Worm (Caenorhabditis elegans): ENCODE results near the gene nspc-19.

Gene nspc-19

DNA sequence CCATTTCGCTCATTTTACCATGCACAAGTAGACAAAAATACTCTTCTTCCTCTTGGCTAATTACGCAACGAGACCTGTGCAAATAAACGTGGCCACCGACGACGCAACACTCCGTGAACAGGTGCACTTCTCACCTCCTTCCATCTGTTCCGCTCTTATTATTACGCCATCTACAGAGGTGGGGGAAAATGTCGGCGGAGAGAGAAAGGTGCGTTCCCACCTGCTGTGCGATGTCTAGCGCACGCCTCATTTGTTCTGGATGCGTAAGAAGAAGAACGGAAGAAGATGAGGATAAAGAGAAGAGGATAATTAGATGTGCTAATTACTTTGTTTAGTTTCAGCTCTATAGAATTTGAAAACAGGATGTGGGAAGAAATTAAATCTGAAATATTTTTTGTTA lies 42.0 kb upstream of the nspc-19 start:
- TF ChIP-seq ceh-58 (GFP tag; IDR thresholded peaks at IDR 0.05) (no peak), hmg-1.2 (GFP tag; IDR thresholded peaks at IDR 0.05) (no peak), ztf-25 (GFP tag; IDR thresholded peaks at IDR 0.05) (no peak), lir-1 (GFP tag; conservative IDR thresholded peaks at IDR 0.05) (no peak), ztf-26 (tag; optimal IDR thresholded peaks at IDR 0.05) (no peak), nhr-27 (tag; optimal IDR thresholded peaks at IDR 0.05) (no peak), tlf-1 (GFP tag; optimal IDR thresholded peaks at IDR 0.05) (no peak), let-526 (GFP tag; IDR thresholded peaks at IDR 0.05) (no peak)

DNA sequence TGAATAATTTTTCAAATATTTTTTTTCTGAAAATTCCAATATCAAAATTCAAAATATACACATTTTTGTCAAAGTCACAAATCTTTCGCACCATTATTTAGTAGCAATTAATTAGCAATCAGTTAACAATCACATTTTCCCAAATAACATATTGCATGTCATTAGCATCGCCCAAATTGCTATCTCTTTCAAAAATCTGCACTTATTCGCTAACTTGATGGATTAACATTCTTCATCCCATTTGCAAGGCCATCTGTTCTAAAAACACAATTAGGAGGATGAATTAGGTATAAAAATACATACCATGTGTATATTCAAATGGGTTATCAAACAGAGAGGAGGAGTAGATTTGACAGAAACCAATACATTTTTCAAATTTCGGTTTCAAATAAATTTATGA lies 41.2 kb upstream of the nspc-19 start:
- TF ChIP-seq tbx-9 (tag; optimal IDR thresholded peaks at IDR 0.05; ENCODE audit: borderline replicate concordance) (no peak), nhr-27 (tag; optimal IDR thresholded peaks at IDR 0.05) (no peak), F33H1.4 (GFP tag; IDR thresholded peaks at IDR 0.05) (no peak), ceh-79 (tag; optimal IDR thresholded peaks at IDR 0.05) (no peak), madf-8 (GFP tag; conservative IDR thresholded peaks at IDR 0.05) (no peak), B0336.3 (GFP tag; IDR thresholded peaks at IDR 0.05) (no peak), K11D2.4 (GFP tag; IDR thresholded peaks at IDR 0.05) (no peak), nhr-179 (tag; optimal IDR thresholded peaks at IDR 0.05) (no peak), ceh-100 (GFP tag; IDR thresholded peaks at IDR 0.05) (no peak), fkh-3 (tag; optimal IDR thresholded peaks at IDR 0.05) (no peak), F22D6.2 (tag; optimal IDR thresholded peaks at IDR 0.05) (no peak), ztf-22 (GFP tag; optimal IDR thresholded peaks at IDR 0.05) (no peak)

DNA sequence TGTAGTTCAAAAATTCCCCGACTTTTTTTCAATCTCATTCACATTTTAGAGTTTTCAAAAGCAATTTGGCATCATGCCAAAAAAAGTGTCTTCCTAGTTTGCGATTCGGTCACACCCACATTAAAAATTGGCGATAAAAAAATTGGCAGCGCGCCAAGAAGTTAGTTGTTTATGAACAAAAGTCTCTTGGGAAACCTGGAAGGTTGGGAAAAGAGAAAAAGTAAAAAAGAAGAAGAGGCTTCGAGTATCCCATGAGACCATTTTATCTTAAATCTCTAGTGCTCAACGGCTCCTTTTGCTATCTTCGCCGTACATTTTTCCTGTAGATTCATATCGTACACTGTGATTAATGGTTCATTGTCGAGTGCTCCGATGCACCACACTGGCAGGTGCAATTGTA lies 40.7 kb upstream of the nspc-19 start:
- TF ChIP-seq hmg-20 (GFP tag; IDR thresholded peaks at IDR 0.05) (no peak), F57A8.1 (GFP tag; optimal IDR thresholded peaks at IDR 0.05) (no peak), lsy-27 (tag; optimal IDR thresholded peaks at IDR 0.05; ENCODE audit: borderline replicate concordance, insufficient read depth) (no peak), attf-6 (GFP tag; IDR thresholded peaks at IDR 0.05) (no peak)

DNA sequence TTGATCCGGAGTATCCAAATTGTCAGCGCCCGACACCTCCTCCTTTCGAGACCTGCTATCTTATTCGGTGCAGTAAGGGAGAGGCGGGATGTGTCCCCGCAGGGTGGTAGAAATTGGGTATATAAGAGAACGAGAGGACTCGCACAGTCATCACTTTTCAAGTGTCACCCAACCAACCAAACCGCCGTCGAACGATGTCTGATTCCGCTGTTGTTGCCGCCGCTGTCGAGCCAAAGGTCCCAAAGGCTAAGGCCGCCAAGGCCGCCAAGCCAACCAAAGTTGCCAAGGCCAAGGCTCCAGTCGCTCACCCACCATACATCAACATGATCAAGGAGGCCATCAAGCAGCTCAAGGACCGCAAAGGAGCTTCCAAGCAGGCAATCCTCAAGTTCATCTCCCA lies 38.6 kb upstream of the nspc-19 start, which contains the start of gene his-24:
his-24 (plus strand) TSS at position 150 of the 400 bp plus-strand sequence.
- TF ChIP-seq pbrm-1 (GFP tag; IDR thresholded peaks at IDR 0.05): peak; percentile 97
- TF ChIP-seq pha-4 (tag; optimal IDR thresholded peaks at IDR 0.05): no peak
- TF ChIP-seq ztf-6 (GFP tag; IDR thresholded peaks at IDR 0.05): 0 out of 2 replicates have a peak, but pooled peaks have one; percentile 43
- peak; percentile 55; the same call in 1 of the 2 replicates for TF ChIP-seq nfyb-1 (GFP tag; IDR thresholded peaks at IDR 0.05)
- peak; percentile 99 for TF ChIP-seq F39B2.1 (GFP tag; IDR thresholded peaks at IDR 0.05)
- TF ChIP-seq mcd-1 (GFP tag; IDR thresholded peaks at IDR 0.05): peak; percentile 44; the same call in 1 of the 2 replicates
- TF ChIP-seq snpc-4 (GFP tag; optimal IDR thresholded peaks at IDR 0.05): no peak
- TF ChIP-seq snpc-4 (tag; optimal IDR thresholded peaks at IDR 0.05): peak in 2 of 4 experiments; percentile 5 to 58
- peak; percentile 71 for TF ChIP-seq dox-1 (GFP tag; IDR thresholded peaks at IDR 0.05)
- 0 out of 2 replicates have a peak, but pooled peaks have one; percentile 8 for TF ChIP-seq lin-26 (GFP tag; IDR thresholded peaks at IDR 0.05)
- TF ChIP-seq repo-1 (tag; optimal IDR thresholded peaks at IDR 0.05): peak; percentile 3
- TF ChIP-seq tbp1 (GFP tag; optimal IDR thresholded peaks at IDR 0.05): peak; percentile 67
- peak; percentile 5; the same call in 1 of the 2 replicates for TF ChIP-seq egl-18 (GFP tag; IDR thresholded peaks at IDR 0.05)
- TF ChIP-seq let-526 (GFP tag; IDR thresholded peaks at IDR 0.05): 0 out of 2 replicates have a peak, but pooled peaks have one; percentile 11
- no peak for TF ChIP-seq Y56A3A.18 (GFP tag; IDR thresholded peaks at IDR 0.05)
- peak; percentile 24 for TF ChIP-seq ama-1 (optimal IDR thresholded peaks at IDR 0.05)
- no peak for TF ChIP-seq ama-1 (GFP tag; optimal IDR thresholded peaks at IDR 0.05)
- peak; percentile 78 for TF ChIP-seq lin-40 (tag; optimal IDR thresholded peaks at IDR 0.05)
- TF ChIP-seq B0019.2 (GFP tag; conservative IDR thresholded peaks at IDR 0.05): no peak
- no peak for TF ChIP-seq bed-2 (GFP tag; IDR thresholded peaks at IDR 0.05)
- TF ChIP-seq F23B12.7 (tag; optimal IDR thresholded peaks at IDR 0.05; ENCODE audit: insufficient read depth): peak; percentile 36
- no peak for TF ChIP-seq attf-6 (GFP tag; IDR thresholded peaks at IDR 0.05)
- TF ChIP-seq nhr-80 (tag; optimal IDR thresholded peaks at IDR 0.05): peak; percentile 37
- peak; percentile 17 for TF ChIP-seq ztf-18 (tag; optimal IDR thresholded peaks at IDR 0.05)
- TF ChIP-seq chd-7 (tag; optimal IDR thresholded peaks at IDR 0.05): peak; percentile 16
